Worm (Caenorhabditis elegans): Measurements from ENCODE around the gene srj-54.

DNA sequence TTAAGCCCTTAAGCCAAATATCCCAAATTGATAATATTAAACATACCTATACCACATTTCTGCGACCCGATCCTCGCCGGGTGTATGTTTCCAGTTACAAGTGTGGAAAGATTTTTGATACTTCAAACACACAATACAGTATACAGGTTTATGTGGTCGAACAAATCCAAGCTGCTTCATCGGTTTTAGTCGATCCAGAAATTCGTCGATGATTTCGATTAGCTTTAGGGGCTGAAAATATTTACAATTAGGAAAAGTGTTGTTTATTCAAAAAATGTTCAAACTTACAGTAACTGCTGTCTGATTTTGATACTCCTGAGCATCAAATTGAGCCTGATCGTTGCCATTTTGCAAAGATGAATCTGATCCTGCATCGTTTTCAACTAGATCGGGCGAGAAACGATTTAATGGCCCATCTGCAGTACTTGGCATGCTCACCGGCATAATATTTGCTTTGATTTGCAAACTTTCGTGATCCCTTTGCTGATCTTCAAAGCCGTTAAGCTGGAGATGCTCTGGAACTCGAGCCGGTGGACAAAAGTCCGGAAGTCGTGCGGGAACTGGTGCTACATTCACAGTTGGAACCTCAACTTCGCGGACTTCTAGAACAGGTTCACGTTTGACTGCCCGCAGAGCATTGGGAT is 16.7 kb upstream of the srj-54 start:
- TF ChIP-seq pha-4 (GFP tag; IDR thresholded peaks at IDR 0.05) (no peak), pha-4 (tag; optimal IDR thresholded peaks at IDR 0.05) (no peak), fos-1 (tag; optimal IDR thresholded peaks at IDR 0.05) (no peak), F10B5.3 (tag; optimal IDR thresholded peaks at IDR 0.05) (no peak), lsy-2 (tag; optimal IDR thresholded peaks at IDR 0.05) (no peak), dve-1 (tag; optimal IDR thresholded peaks at IDR 0.05; ENCODE audit: insufficient read depth) (no peak)
